Fruit fly (Drosophila melanogaster) whole organism: ENCODE measurements around the gene Sar1.

ENCODE experiments used
- CG8478 ChIP-seq: fragments of >200 bp; optimal IDR thresholded peaks from 2 replicates; lab custom pipeline; 2018; ENCODE audit warnings: inconsistent platforms
- Dll ChIP-seq: fragments of >200 bp; optimal IDR thresholded peaks from 2 replicates; lab custom pipeline; 2017
- EcR ChIP-seq, 2 experiments: fragments of >200 bp; optimal IDR thresholded peaks; 2 replicates each; lab custom pipeline; 2017; ENCODE audit warnings: missing biosample characterization in 2 of 2, missing genetic modification characterization in 2 of 2, missing genetic modification reagents in 2 of 2
- pan ChIP-seq: fragments of >200 bp; optimal IDR thresholded peaks from 2 replicates; lab custom pipeline; 2017
- psq ChIP-seq: fragments of >200 bp; optimal IDR thresholded peaks from 2 replicates; lab custom pipeline; 2017
- usp ChIP-seq: fragments of >200 bp; optimal IDR thresholded peaks from 2 replicates; lab custom pipeline; 2017; ENCODE audit warnings: missing biosample characterization, missing genetic modification characterization, mixed read lengths

dm6 chr3R:22334050-22334449 is 22.4 kb upstream of the Sar1 start, which contains the start of gene CG5391:
- TF ChIP-seq psq (lab: Kevin White, UChicago) (no peak), usp (GFP tag; lab: Kevin White, UChicago) (no peak), CG8478 (lab: Kevin White, UChicago) (no peak), pan (lab: Kevin White, UChicago) (no peak), Dll (lab: Kevin White, UChicago) (no peak), EcR (GFP tag; optimal IDR thresholded peaks at IDR 0.05; lab: Kevin White, UChicago) (no peak)
